Worm (Caenorhabditis elegans) whole organism, L1 larva: Measurements from ENCODE around the gene str-196.

Experiments used
- aly-2 ChIP-seq: fragments of 150-350 bp; optimal IDR thresholded peaks from 2 replicates; lab custom pipeline; 2014; ENCODE audit warnings: missing biosample characterization, missing genetic modification characterization
- ceh-88 ChIP-seq: fragments of 200-800 bp; sonication (Bioruptor generic); IDR thresholded peaks from 2 replicates; pipeline ENCODE4 v1.3.6; 2022; ENCODE audit warnings: missing genetic modification characterization, missing compliant biosample characterization
- nhr-237 ChIP-seq: fragments of 150-350 bp; optimal IDR thresholded peaks from 2 replicates; lab custom pipeline; 2014; ENCODE audit warnings: missing biosample characterization, missing genetic modification characterization
- pqm-1 ChIP-seq: sonication (generic microtip); optimal IDR thresholded peaks from 3 replicates; lab custom pipeline; 2017; ENCODE audit warnings: missing biosample characterization, missing genetic modification characterization

DNA sequence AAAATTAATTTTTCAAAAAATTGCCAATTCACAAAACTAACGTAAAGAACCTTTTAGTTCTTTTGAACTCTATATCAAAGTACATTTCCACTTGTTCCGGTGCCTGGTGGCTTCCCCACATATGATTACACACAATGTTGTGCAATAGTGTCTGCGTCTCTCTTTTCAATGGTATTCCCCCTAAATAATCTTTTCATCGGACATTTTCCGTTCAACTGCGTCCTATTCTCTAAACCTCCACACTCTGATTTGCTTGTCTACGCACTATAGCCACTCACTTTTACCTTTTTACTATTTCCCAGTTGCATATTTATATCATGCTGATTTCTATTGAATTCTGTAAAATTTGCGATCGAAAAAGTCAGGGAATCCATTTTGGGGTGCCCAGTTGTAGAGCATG is 40.5 kb downstream of the str-196 start, which contains the start of gene nhr-58:
- TF ChIP-seq nhr-237 (tag; lab: Kevin White, UChicago) (no peak), ceh-88 (no peak), aly-2 (tag; lab: Kevin White, UChicago) (no peak), pqm-1 (tag; lab: Kevin White, UChicago) (no peak)
